Fruit fly (Drosophila melanogaster): ENCODE data around the gene disco-r.
A peak's percentile ranks its signal among the peaks of the same experiment; 100 is the strongest.

disco-r gene

DNA sequence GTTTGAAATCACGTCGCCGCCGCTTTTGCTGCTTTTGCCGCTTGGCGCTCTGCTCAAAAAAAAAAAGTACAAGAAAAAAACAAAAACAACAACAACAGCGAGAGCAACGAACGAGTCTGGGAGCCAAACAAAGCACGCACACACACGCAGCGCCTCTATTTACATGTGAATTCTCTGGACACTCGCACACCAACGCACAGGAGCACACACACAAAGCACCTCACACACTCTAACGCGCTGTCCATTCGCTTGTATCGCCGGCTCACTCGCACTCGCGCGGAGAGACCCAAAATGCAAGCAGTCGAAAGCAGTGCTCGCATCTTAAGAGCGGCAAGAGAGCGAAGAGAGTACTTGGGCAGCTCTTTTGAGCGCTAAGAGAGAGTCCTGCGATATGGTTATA, at the start of gene disco-r (continued):
- TF ChIP-seq sd (tag; optimal IDR thresholded peaks at IDR 0.05) (peak; percentile 52), Kr (GFP tag; optimal IDR thresholded peaks at IDR 0.05) (no peak), Tbp (GFP tag; optimal IDR thresholded peaks at IDR 0.05) (no peak), NFAT (GFP tag; IDR thresholded peaks at IDR 0.05) (no peak), CG7963 (GFP tag; IDR thresholded peaks at IDR 0.05; ENCODE audit: partially characterized antibody) (0 out of 3 replicates have a peak, but pooled peaks have one; percentile 13), CG6813 (GFP tag; optimal IDR thresholded peaks at IDR 0.05) (no peak), CG1024 (GFP tag; IDR thresholded peaks at IDR 0.05) (no peak), CG31441 (GFP tag; IDR thresholded peaks at IDR 0.05) (no peak), chif (GFP tag; optimal IDR thresholded peaks at IDR 0.05) (peak in 1 of 2 experiments; percentile 11), CG5953 (GFP tag; IDR thresholded peaks at IDR 0.05) (no peak), maf-S (GFP tag; optimal IDR thresholded peaks at IDR 0.05) (no peak), MESR4 (GFP tag; optimal IDR thresholded peaks at IDR 0.05) (no peak), Eip74EF (GFP tag; optimal IDR thresholded peaks at IDR 0.05) (peak in 1 of 2 experiments; percentile 65), Hmx (GFP tag; optimal IDR thresholded peaks at IDR 0.05) (no peak), kah (GFP tag; optimal IDR thresholded peaks at IDR 0.05) (no peak), ATbp (GFP tag; optimal IDR thresholded peaks at IDR 0.05) (no peak), CG8478 (optimal IDR thresholded peaks at IDR 0.05) (peak; percentile 97), CG15479 (GFP tag; optimal IDR thresholded peaks at IDR 0.05) (peak; percentile 8), sc (optimal IDR thresholded peaks at IDR 0.05) (no peak), sc (GFP tag; optimal IDR thresholded peaks at IDR 0.05) (no peak), fru (optimal IDR thresholded peaks at IDR 0.05) (no peak), Sry-δ (GFP tag; optimal IDR thresholded peaks at IDR 0.05) (no peak), CG33557 (GFP tag; optimal IDR thresholded peaks at IDR 0.05) (no peak), CG30431 (GFP tag; optimal IDR thresholded peaks at IDR 0.05) (no peak), NK7.1 (GFP tag; optimal IDR thresholded peaks at IDR 0.05) (no peak), ash1 (GFP tag; optimal IDR thresholded peaks at IDR 0.05) (no peak), emc (GFP tag; optimal IDR thresholded peaks at IDR 0.05) (no peak), ac (GFP tag; optimal IDR thresholded peaks at IDR 0.05) (no peak), HmgD (GFP tag; optimal IDR thresholded peaks at IDR 0.05) (peak; percentile 83), cwo (GFP tag; optimal IDR thresholded peaks at IDR 0.05) (no peak), CG7556 (GFP tag; optimal IDR thresholded peaks at IDR 0.05) (no peak), Elba2 (GFP tag; optimal IDR thresholded peaks at IDR 0.05) (no peak), vfl (GFP tag; optimal IDR thresholded peaks at IDR 0.05) (no peak), crol (GFP tag; IDR thresholded peaks at IDR 0.05) (peak; percentile 75), Nf-YB (GFP tag; optimal IDR thresholded peaks at IDR 0.05) (peak; percentile 98), Hey (tag; optimal IDR thresholded peaks at IDR 0.05) (no peak), cas (GFP tag; IDR thresholded peaks at IDR 0.05) (no peak), Dip2 (GFP tag; IDR thresholded peaks at IDR 0.05) (no peak), hbn (GFP tag; IDR thresholded peaks at IDR 0.05; ENCODE audit: partially characterized antibody) (0 out of 2 replicates have a peak, but pooled peaks have one; percentile 41), repo (GFP tag; optimal IDR thresholded peaks at IDR 0.05) (no peak), dm (GFP tag; optimal IDR thresholded peaks at IDR 0.05) (no peak), CG11695 (GFP tag; IDR thresholded peaks at IDR 0.05) (no peak), E2f1 (GFP tag; IDR thresholded peaks at IDR 0.05) (no peak), CG12071 (GFP tag; optimal IDR thresholded peaks at IDR 0.05) (no peak), sens (GFP tag) (peak; percentile 55), CG1647 (GFP tag; optimal IDR thresholded peaks at IDR 0.05) (no peak), CG8359 (GFP tag; optimal IDR thresholded peaks at IDR 0.05; ENCODE audit: borderline replicate concordance) (no peak), CG43689 (GFP tag; IDR thresholded peaks at IDR 0.05) (no peak), nerfin-2 (GFP tag; IDR thresholded peaks at IDR 0.05; ENCODE audit: partially characterized antibody) (no peak), CG12104 (GFP tag; optimal IDR thresholded peaks at IDR 0.05) (no peak), ssp (GFP tag; IDR thresholded peaks at IDR 0.05) (no peak), otp (GFP tag; IDR thresholded peaks at IDR 0.05) (no peak), Lhr (GFP tag; optimal IDR thresholded peaks at IDR 0.05) (no peak)

Measured in whole organism, embryonic.